Worm (Caenorhabditis elegans): ENCODE results near the gene C26B9.3.

C26B9.3 gene

DNA sequence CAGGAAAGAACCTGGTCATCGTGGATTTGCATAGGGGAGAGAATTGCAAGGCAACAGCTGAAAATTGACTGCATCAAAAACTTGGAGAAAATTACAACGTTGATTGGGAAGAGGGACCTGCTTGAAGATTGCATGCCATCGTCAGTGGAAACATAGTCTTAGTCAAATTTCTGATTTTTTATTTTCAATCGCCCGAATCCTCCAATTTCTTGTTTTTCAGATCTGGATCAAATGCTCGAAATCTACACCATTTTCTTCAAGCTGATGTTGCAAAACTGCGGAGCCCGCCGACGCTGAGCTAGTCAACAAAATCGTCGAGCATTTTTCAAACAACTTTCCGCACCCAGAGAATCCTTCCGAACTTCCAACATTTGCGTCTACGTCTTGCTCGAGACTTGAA is 35.5 kb downstream of the C26B9.3 start:
- TF ChIP-seq T22C8.4 (GFP tag; IDR thresholded peaks at IDR 0.05) (no peak), klf-2 (GFP tag; conservative IDR thresholded peaks at IDR 0.05) (no peak)

DNA sequence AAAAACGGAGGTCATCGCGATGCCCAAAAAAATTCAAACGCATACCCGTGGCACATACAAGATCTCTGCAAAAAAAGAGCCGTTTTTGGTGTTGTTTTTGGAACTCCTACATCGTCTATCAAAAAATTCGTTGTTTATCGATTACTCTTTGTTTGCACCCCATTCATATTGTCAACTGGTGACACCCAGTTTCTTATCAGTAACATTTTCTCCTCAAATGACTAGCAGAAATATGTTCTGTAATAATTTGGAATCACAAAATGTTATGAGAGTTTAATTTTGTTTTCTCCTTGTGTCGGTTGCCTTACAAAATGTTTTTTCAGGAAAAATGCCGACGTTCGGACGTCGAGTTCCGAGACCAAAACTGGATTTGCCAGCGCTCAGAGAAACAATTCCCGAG is 36.6 kb downstream of the C26B9.3 start, which contains the start of gene sek-4:
TSS of gene sek-4 (plus strand) at position 318 of the 400 bp plus-strand sequence.
- TF ChIP-seq tab-1 (GFP tag; IDR thresholded peaks at IDR 0.05) (no peak), ztf-23 (GFP tag; IDR thresholded peaks at IDR 0.05) (no peak), flt-1 (GFP tag; IDR thresholded peaks at IDR 0.05) (no peak), T22C8.4 (GFP tag; IDR thresholded peaks at IDR 0.05) (no peak), klf-2 (GFP tag; conservative IDR thresholded peaks at IDR 0.05) (no peak), cog-1 (tag; optimal IDR thresholded peaks at IDR 0.05) (no peak), ref-1 (GFP tag; conservative IDR thresholded peaks at IDR 0.05) (no peak), med-1 (GFP tag; optimal IDR thresholded peaks at IDR 0.05; ENCODE audit: insufficient read depth) (no peak), ztf-29 (GFP tag; IDR thresholded peaks at IDR 0.05) (no peak)

- no peak for TF ChIP-seq ztf-23 (GFP tag; IDR thresholded peaks at IDR 0.05)
- TF ChIP-seq ref-1 (GFP tag; conservative IDR thresholded peaks at IDR 0.05): no peak
- TF ChIP-seq tab-1 (GFP tag; IDR thresholded peaks at IDR 0.05): no peak
- TF ChIP-seq flt-1 (GFP tag; IDR thresholded peaks at IDR 0.05): no peak
- TF ChIP-seq ztf-29 (GFP tag; IDR thresholded peaks at IDR 0.05): no peak
- TF ChIP-seq T22C8.4 (GFP tag; IDR thresholded peaks at IDR 0.05): no peak
- TF ChIP-seq cog-1 (tag; optimal IDR thresholded peaks at IDR 0.05): no peak
- no peak for TF ChIP-seq med-1 (GFP tag; optimal IDR thresholded peaks at IDR 0.05; ENCODE audit: insufficient read depth)
- no peak for TF ChIP-seq klf-2 (GFP tag; conservative IDR thresholded peaks at IDR 0.05)
Measured at ce11 chrX:5377307-5377706, 39.2 kb downstream of the C26B9.3 start, which contains the start of gene sek-5. sek-5 (plus strand) TSS chrX:5377607.

- TF ChIP-seq flt-1 (GFP tag; IDR thresholded peaks at IDR 0.05) (no peak), T22C8.4 (GFP tag; IDR thresholded peaks at IDR 0.05) (no peak), ztf-29 (GFP tag; IDR thresholded peaks at IDR 0.05) (no peak), med-1 (GFP tag; optimal IDR thresholded peaks at IDR 0.05; ENCODE audit: insufficient read depth) (no peak), cog-1 (tag; optimal IDR thresholded peaks at IDR 0.05) (no peak), ref-1 (GFP tag; conservative IDR thresholded peaks at IDR 0.05) (no peak), tab-1 (GFP tag; IDR thresholded peaks at IDR 0.05) (no peak), ztf-23 (GFP tag; IDR thresholded peaks at IDR 0.05) (no peak), klf-2 (GFP tag; conservative IDR thresholded peaks at IDR 0.05) (no peak)
Measured at ce11 chrX:5382778-5383177, 44.7 kb downstream of the C26B9.3 start.

DNA sequence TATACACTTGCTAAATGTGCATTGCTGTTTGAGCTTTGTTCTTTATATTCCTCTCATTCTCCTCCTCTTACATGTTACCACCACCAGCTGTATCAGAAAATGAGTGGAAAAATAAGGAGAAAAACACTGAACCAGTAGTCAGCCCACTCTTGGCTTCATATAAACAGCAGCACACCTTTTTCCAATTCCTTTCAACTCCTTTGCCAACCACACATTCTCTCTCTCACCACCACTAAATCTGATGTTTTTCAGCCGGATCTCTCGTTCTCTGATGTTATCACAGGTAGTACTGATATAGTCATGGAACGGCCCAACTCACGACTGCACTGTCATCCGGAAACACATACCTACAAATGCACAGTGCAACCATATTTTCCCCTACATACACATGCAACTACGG is 48.5 kb downstream of the C26B9.3 start, which contains the start of gene kcnl-3:
TSS of gene kcnl-3 (plus strand) at position 301 of the 400 bp plus-strand sequence.
- TF ChIP-seq ref-1 (GFP tag; conservative IDR thresholded peaks at IDR 0.05): no peak
- TF ChIP-seq tab-1 (GFP tag; IDR thresholded peaks at IDR 0.05): no peak
- no peak for TF ChIP-seq flt-1 (GFP tag; IDR thresholded peaks at IDR 0.05)
- no peak for TF ChIP-seq med-1 (GFP tag; optimal IDR thresholded peaks at IDR 0.05; ENCODE audit: insufficient read depth)
- no peak for TF ChIP-seq ztf-29 (GFP tag; IDR thresholded peaks at IDR 0.05)

DNA sequence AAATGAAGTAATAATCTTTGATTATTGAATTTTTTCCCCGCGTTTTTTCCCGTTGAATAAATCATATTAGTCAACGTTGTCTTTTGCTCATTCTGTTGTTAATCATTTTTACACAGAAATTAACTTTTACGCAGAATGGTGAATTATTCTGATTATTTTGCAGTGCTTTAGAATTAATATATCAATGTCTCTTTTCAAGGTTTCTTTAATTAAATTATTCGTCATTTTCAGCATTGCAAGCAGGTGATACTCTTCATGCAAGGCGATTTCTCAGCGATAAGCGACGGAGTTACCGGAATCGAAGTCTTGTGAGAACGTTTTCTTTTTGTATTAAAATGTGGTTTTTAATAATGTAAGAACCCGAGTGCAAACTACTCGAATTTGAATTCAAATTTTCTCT is 49.5 kb downstream of the C26B9.3 start:
- TF ChIP-seq ztf-29 (GFP tag; IDR thresholded peaks at IDR 0.05) (no peak), flt-1 (GFP tag; IDR thresholded peaks at IDR 0.05) (no peak), T22C8.4 (GFP tag; IDR thresholded peaks at IDR 0.05) (no peak), cog-1 (tag; optimal IDR thresholded peaks at IDR 0.05) (no peak), ref-1 (GFP tag; conservative IDR thresholded peaks at IDR 0.05) (no peak), klf-2 (GFP tag; conservative IDR thresholded peaks at IDR 0.05) (no peak), med-1 (GFP tag; optimal IDR thresholded peaks at IDR 0.05; ENCODE audit: insufficient read depth) (no peak), tab-1 (GFP tag; IDR thresholded peaks at IDR 0.05) (no peak), ztf-23 (GFP tag; IDR thresholded peaks at IDR 0.05) (no peak)
